Fruit fly (Drosophila melanogaster) whole organism, embryonic: Measurements from ENCODE around the gene CG3337.

Experiments used
- Aef1 ChIP-seq: fragments of 200-800 bp; sonication (Bioruptor generic); IDR thresholded peaks from 3 replicates; pipeline ENCODE4 v1.3.6; 2022; ENCODE audit warnings: missing biosample characterization, missing genetic modification characterization
- BtbVII ChIP-seq: fragments of 200-800 bp; sonication (Bioruptor generic); optimal IDR thresholded peaks from 3 replicates; lab custom pipeline; 2017; ENCODE audit warnings: missing biosample characterization, mild to moderate bottlenecking, missing genetic modification characterization
- CG10274 ChIP-seq: fragments of 200-800 bp; sonication (Bioruptor generic); optimal IDR thresholded peaks from 3 replicates; lab custom pipeline; 2017; ENCODE audit warnings: missing biosample characterization, mild to moderate bottlenecking, missing genetic modification characterization
- CG10543 ChIP-seq: fragments of 200-800 bp; sonication (Bioruptor generic); optimal IDR thresholded peaks from 3 replicates; lab custom pipeline; 2017; ENCODE audit warnings: missing biosample characterization, mild to moderate bottlenecking, missing genetic modification characterization, moderate library complexity
- CG15269 ChIP-seq: fragments of 200-800 bp; sonication (Bioruptor generic); optimal IDR thresholded peaks from 2 replicates; lab custom pipeline; 2018; ENCODE audit warnings: missing biosample characterization, mild to moderate bottlenecking, missing genetic modification characterization, moderate library complexity
- CG15696 ChIP-seq: fragments of 200-800 bp; sonication (Bioruptor generic); optimal IDR thresholded peaks from 2 replicates; lab custom pipeline; 2019; ENCODE audit warnings: missing biosample characterization, mild to moderate bottlenecking, missing genetic modification characterization, moderate library complexity
- CG17612 ChIP-seq: fragments of 200-800 bp; sonication (Bioruptor generic); IDR thresholded peaks from 2 replicates; pipeline ENCODE4 v1.3.6; 2022; ENCODE audit warnings: missing biosample characterization, missing genetic modification characterization
- CG17802 ChIP-seq: fragments of 200-800 bp; sonication (Bioruptor generic); optimal IDR thresholded peaks from 2 replicates; lab custom pipeline; 2018; ENCODE audit warnings: missing biosample characterization, mild to moderate bottlenecking, missing genetic modification characterization, moderate library complexity
- CG17912 ChIP-seq: fragments of 200-800 bp; sonication (Bioruptor generic); optimal IDR thresholded peaks from 2 replicates; lab custom pipeline; 2018; ENCODE audit warnings: missing biosample characterization, mild to moderate bottlenecking, missing genetic modification characterization
- CG2712 ChIP-seq: fragments of 200-800 bp; optimal IDR thresholded peaks from 3 replicates; lab custom pipeline; 2019; ENCODE audit warnings: missing biosample characterization, mild to moderate bottlenecking, missing genetic modification characterization, moderate library complexity
- CG3281 ChIP-seq: fragments of 200-800 bp; sonication (Bioruptor generic); optimal IDR thresholded peaks from 3 replicates; lab custom pipeline; 2017; ENCODE audit warnings: missing biosample characterization, mild to moderate bottlenecking, missing genetic modification characterization
- CG34376 ChIP-seq: fragments of 200-800 bp; sonication (Bioruptor generic); optimal IDR thresholded peaks from 2 replicates; lab custom pipeline; 2018; ENCODE audit warnings: missing biosample characterization, mild to moderate bottlenecking, missing genetic modification characterization
- CG3847 ChIP-seq: fragments of 200-800 bp; sonication (Bioruptor generic); IDR thresholded peaks from 2 replicates; pipeline ENCODE4 v1.3.6; 2022; ENCODE audit warnings: missing biosample characterization, missing genetic modification characterization
- CG5245 ChIP-seq: fragments of 200-800 bp; sonication (Bioruptor generic); optimal IDR thresholded peaks from 3 replicates; lab custom pipeline; 2016; ENCODE audit warnings: missing biosample characterization, missing genetic modification characterization
- CG7271 ChIP-seq: fragments of 200-800 bp; sonication (Bioruptor generic); optimal IDR thresholded peaks from 2 replicates; lab custom pipeline; 2018; ENCODE audit warnings: missing biosample characterization, mild to moderate bottlenecking, missing genetic modification characterization, moderate library complexity
- CG7357 ChIP-seq: fragments of 200-800 bp; sonication (Bioruptor generic); IDR thresholded peaks from 3 replicates; pipeline ENCODE4 v1.3.6; 2022; ENCODE audit warnings: missing biosample characterization, missing genetic modification characterization
- CG7839 ChIP-seq: fragments of 200-800 bp; sonication (Bioruptor generic); optimal IDR thresholded peaks from 3 replicates; lab custom pipeline; 2018; ENCODE audit warnings: missing biosample characterization, mild to moderate bottlenecking, missing genetic modification characterization, moderate library complexity
- CG8478 ChIP-seq: fragments of >200 bp; optimal IDR thresholded peaks from 2 replicates; lab custom pipeline; 2018
- CG8765 ChIP-seq: fragments of 200-800 bp; sonication (Bioruptor generic); IDR thresholded peaks from 2 replicates; pipeline ENCODE4 v1.3.6; 2022; ENCODE audit warnings: missing biosample characterization, missing genetic modification characterization
- CG8924 ChIP-seq: fragments of 200-800 bp; optimal IDR thresholded peaks from 3 replicates; lab custom pipeline; 2019; ENCODE audit warnings: missing biosample characterization, mild to moderate bottlenecking, missing genetic modification characterization, moderate library complexity
- CHES-1-like ChIP-seq: fragments of 200-800 bp; sonication (Bioruptor generic); optimal IDR thresholded peaks from 2 replicates; lab custom pipeline; 2016; ENCODE audit warnings: missing biosample characterization, missing genetic modification characterization
- Dp ChIP-seq: fragments of 200-800 bp; sonication (Bioruptor generic); optimal IDR thresholded peaks from 2 replicates; lab custom pipeline; 2018; ENCODE audit warnings: missing biosample characterization, mild to moderate bottlenecking, missing genetic modification characterization, moderate library complexity
- Fer2 ChIP-seq: fragments of 200-800 bp; sonication (Bioruptor generic); optimal IDR thresholded peaks from 2 replicates; lab custom pipeline; 2018; ENCODE audit warnings: missing biosample characterization, mild to moderate bottlenecking, missing genetic modification characterization, moderate library complexity
- HHEX ChIP-seq: fragments of 200-800 bp; sonication (Bioruptor generic); optimal IDR thresholded peaks from 3 replicates; lab custom pipeline; 2017; ENCODE audit warnings: missing biosample characterization, mild to moderate bottlenecking, missing genetic modification characterization, missing genetic modification reagents
- Med ChIP-seq: fragments of 200-800 bp; sonication (Bioruptor generic); peaks from one replicate; lab custom pipeline; 2016; ENCODE audit warnings: missing biosample characterization, missing genetic modification characterization, mild to moderate bottlenecking, inconsistent platforms, moderate library complexity
- Opbp ChIP-seq: fragments of 200-800 bp; sonication (Bioruptor generic); IDR thresholded peaks from 3 replicates; pipeline ENCODE4 v1.3.6; 2022; ENCODE audit warnings: missing biosample characterization, missing genetic modification characterization; ENCODE audit not compliant: partially characterized antibody
- al ChIP-seq: fragments of 200-800 bp; sonication (Bioruptor generic); IDR thresholded peaks from 2 replicates; pipeline ENCODE4 v1.3.6; 2022; ENCODE audit warnings: missing biosample characterization, missing genetic modification characterization
- ara ChIP-seq: fragments of 200-800 bp; sonication (Bioruptor generic); IDR thresholded peaks from 2 replicates; pipeline ENCODE4 v1.3.6; 2022; ENCODE audit warnings: missing biosample characterization, missing genetic modification characterization
- ato ChIP-seq: fragments of 200-800 bp; sonication (Bioruptor generic); IDR thresholded peaks from 2 replicates; pipeline ENCODE4 v1.3.6; 2022; ENCODE audit warnings: missing biosample characterization, missing genetic modification characterization; ENCODE audit not compliant: partially characterized antibody
- az2 ChIP-seq: fragments of 200-800 bp; sonication (Bioruptor generic); optimal IDR thresholded peaks from 3 replicates; lab custom pipeline; 2016; ENCODE audit warnings: missing biosample characterization, missing genetic modification characterization
- bab2 ChIP-seq: fragments of 200-800 bp; sonication (Bioruptor generic); optimal IDR thresholded peaks from 2 replicates; lab custom pipeline; 2016; ENCODE audit warnings: missing biosample characterization, missing genetic modification characterization
- bcd ChIP-seq: fragments of 200-800 bp; sonication (Bioruptor generic); optimal IDR thresholded peaks from 2 replicates; lab custom pipeline; 2017; ENCODE audit warnings: missing biosample characterization, mild to moderate bottlenecking, missing genetic modification characterization
- da ChIP-seq: fragments of 200-800 bp; sonication (Bioruptor generic); optimal IDR thresholded peaks from 2 replicates; lab custom pipeline; 2016; ENCODE audit warnings: missing biosample characterization, missing genetic modification characterization
- gfzf ChIP-seq: fragments of 200-800 bp; sonication (Bioruptor generic); optimal IDR thresholded peaks from 2 replicates; lab custom pipeline; 2016; ENCODE audit warnings: missing biosample characterization, mild to moderate bottlenecking, missing genetic modification characterization, moderate library complexity
- gsb ChIP-seq: fragments of 200-800 bp; sonication (Bioruptor generic); IDR thresholded peaks from 2 replicates; pipeline ENCODE4 v1.3.6; 2022; ENCODE audit warnings: missing biosample characterization, missing genetic modification characterization
- ind ChIP-seq: fragments of 200-800 bp; sonication (Bioruptor generic); optimal IDR thresholded peaks from 3 replicates; lab custom pipeline; 2016; ENCODE audit warnings: missing biosample characterization, missing genetic modification characterization
- inv ChIP-seq: fragments of 200-800 bp; sonication (Bioruptor generic); IDR thresholded peaks from 2 replicates; pipeline ENCODE4 v1.3.6; 2022; ENCODE audit warnings: missing biosample characterization, missing genetic modification characterization; ENCODE audit not compliant: partially characterized antibody
- lola ChIP-seq, 3 experiments: fragments of >200 bp in 2 of 3; fragments of 200-800 bp in 1 of 3; sonication (Bioruptor generic) in 1 of 3; optimal IDR thresholded peaks; 2 replicates each; lab custom pipeline; 2017 to 2019; ENCODE audit warnings: missing biosample characterization in 3 of 3, missing genetic modification characterization in 3 of 3, mild to moderate bottlenecking in 1 of 3, moderate library complexity in 1 of 3
- nau ChIP-seq: fragments of 200-800 bp; sonication (Bioruptor generic); optimal IDR thresholded peaks from 3 replicates; lab custom pipeline; 2017; ENCODE audit warnings: missing biosample characterization, mild to moderate bottlenecking, missing genetic modification characterization, missing genetic modification reagents
- pum ChIP-seq: fragments of 200-800 bp; sonication (Bioruptor generic); optimal IDR thresholded peaks from 2 replicates; lab custom pipeline; 2016; ENCODE audit warnings: missing biosample characterization, missing genetic modification characterization
- repo ChIP-seq: fragments of 200-800 bp; sonication (Bioruptor generic); optimal IDR thresholded peaks from 2 replicates; lab custom pipeline; 2016; ENCODE audit warnings: missing biosample characterization, missing genetic modification characterization
- sc ChIP-seq, 3 experiments: fragments of >200 bp in 2 of 3; fragments of 200-800 bp in 1 of 3; sonication (Bioruptor generic) in 1 of 3; optimal IDR thresholded peaks; 2 replicates in 2 of 3; 3 replicates in 1 of 3; lab custom pipeline; 2017; ENCODE audit warnings: mild to moderate bottlenecking in 1 of 3, missing biosample characterization in 1 of 3, missing genetic modification characterization in 1 of 3, missing genetic modification reagents in 1 of 3
- schlank ChIP-seq: fragments of 200-800 bp; sonication (Bioruptor generic); optimal IDR thresholded peaks from 2 replicates; lab custom pipeline; 2018; ENCODE audit warnings: missing biosample characterization, mild to moderate bottlenecking, missing genetic modification characterization
- sob ChIP-seq: fragments of 200-800 bp; sonication (Bioruptor generic); IDR thresholded peaks from 2 replicates; pipeline ENCODE4 v1.3.6; 2022; ENCODE audit warnings: missing biosample characterization, missing genetic modification characterization
- sr ChIP-seq: fragments of 200-800 bp; sonication (Bioruptor generic); IDR thresholded peaks from 3 replicates; pipeline ENCODE4 v1.3.6; 2022; ENCODE audit warnings: missing biosample characterization, missing genetic modification characterization
- stwl ChIP-seq: fragments of 200-800 bp; sonication (Bioruptor generic); optimal IDR thresholded peaks from 3 replicates; lab custom pipeline; 2018; ENCODE audit warnings: missing biosample characterization, mild to moderate bottlenecking, missing genetic modification characterization, moderate library complexity
- sug ChIP-seq: fragments of 200-800 bp; optimal IDR thresholded peaks from 2 replicates; lab custom pipeline; 2019; ENCODE audit warnings: missing biosample characterization, mild to moderate bottlenecking, missing genetic modification characterization, moderate library complexity
- tin ChIP-seq: fragments of 200-800 bp; sonication (Bioruptor generic); optimal IDR thresholded peaks from 3 replicates; lab custom pipeline; 2016; ENCODE audit warnings: missing biosample characterization, missing genetic modification characterization
- twi ChIP-seq: fragments of 200-800 bp; optimal IDR thresholded peaks from 2 replicates; lab custom pipeline; 2019; ENCODE audit warnings: missing biosample characterization, mild to moderate bottlenecking, missing genetic modification characterization, moderate library complexity

Gene CG3337

dm6 chr3R:21204500-21205167, 18.8 kb downstream of the CG3337 start (continued):
- TF ChIP-seq sc (optimal IDR thresholded peaks at IDR 0.05; lab: Kevin White, UChicago) (no peak), sc (GFP tag; optimal IDR thresholded peaks at IDR 0.05; lab: Kevin White, UChicago) (peak; percentile 78), CG7357 (GFP tag; lab: Robert Waterston, UW) (peak; percentile 68), lola (GFP tag; optimal IDR thresholded peaks at IDR 0.05; lab: Kevin White, UChicago) (peak in 1 of 3 experiments; percentile 84), gfzf (GFP tag; lab: Kevin White, UChicago) (no peak), ato (GFP tag; lab: Robert Waterston, UW) (no peak), bab2 (peak; percentile 82), Aef1 (peak; percentile 73), sob (GFP tag; lab: Robert Waterston, UW) (no peak; the same call in 1 of the 2 replicates), CG17612 (GFP tag; lab: Robert Waterston, UW) (0 out of 2 replicates have a peak, but pooled peaks have one; percentile 31), CG15696 (tag; lab: Kevin White, UChicago) (peak; percentile 57), CG2712 (tag; lab: Kevin White, UChicago) (peak; percentile 91), schlank (tag; lab: Kevin White, UChicago) (no peak), BtbVII (peak; percentile 63), twi (tag; lab: Kevin White, UChicago) (peak; percentile 66), CG34376 (no peak), CG7271 (no peak), CG15269 (tag; lab: Kevin White, UChicago) (peak; percentile 81), CG7839 (tag; lab: Kevin White, UChicago) (peak; percentile 89), CG10543 (GFP tag; lab: Kevin White, UChicago) (no peak), Opbp (no peak), CG17802 (tag; lab: Kevin White, UChicago) (peak; percentile 77), sr (GFP tag; lab: Robert Waterston, UW) (peak; percentile 33; the same call in 2 of the 3 replicates), ind (GFP tag; lab: Kevin White, UChicago) (peak; percentile 83), CG8478 (lab: Kevin White, UChicago) (no peak), inv (no peak), az2 (GFP tag; lab: Kevin White, UChicago) (peak; percentile 91), CG10274 (GFP tag; lab: Kevin White, UChicago) (peak; percentile 35), bcd (GFP tag; lab: Kevin White, UChicago) (peak; percentile 80), sug (tag; lab: Kevin White, UChicago) (peak; percentile 56), CHES-1-like (GFP tag; lab: Kevin White, UChicago) (peak; percentile 54), CG3847 (GFP tag; lab: Robert Waterston, UW) (no peak), stwl (tag; lab: Kevin White, UChicago) (no peak), Dp (no peak), Med (GFP tag; lab: Kevin White, UChicago) (peak; percentile 93), gsb (no peak), da (peak; percentile 66), CG8924 (tag; lab: Kevin White, UChicago) (peak; percentile 90), nau (peak; percentile 90), CG5245 (GFP tag; lab: Kevin White, UChicago) (peak; percentile 84), HHEX (GFP tag; lab: Kevin White, UChicago) (peak; percentile 83), pum (GFP tag; lab: Kevin White, UChicago) (peak; percentile 82), repo (GFP tag; lab: Kevin White, UChicago) (peak; percentile 61), ara (peak; percentile 80), Fer2 (peak; percentile 12), tin (GFP tag; lab: Kevin White, UChicago) (peak; percentile 72), CG17912 (GFP tag; lab: Kevin White, UChicago) (no peak), al (no peak), CG3281 (GFP tag; lab: Kevin White, UChicago) (peak; percentile 67), CG8765 (GFP tag; lab: Robert Waterston, UW) (no peak)
